Worm (Caenorhabditis elegans): ENCODE data around the gene oac-1.
A peak's percentile ranks its signal among the peaks of the same experiment; 100 is the strongest.

DNA sequence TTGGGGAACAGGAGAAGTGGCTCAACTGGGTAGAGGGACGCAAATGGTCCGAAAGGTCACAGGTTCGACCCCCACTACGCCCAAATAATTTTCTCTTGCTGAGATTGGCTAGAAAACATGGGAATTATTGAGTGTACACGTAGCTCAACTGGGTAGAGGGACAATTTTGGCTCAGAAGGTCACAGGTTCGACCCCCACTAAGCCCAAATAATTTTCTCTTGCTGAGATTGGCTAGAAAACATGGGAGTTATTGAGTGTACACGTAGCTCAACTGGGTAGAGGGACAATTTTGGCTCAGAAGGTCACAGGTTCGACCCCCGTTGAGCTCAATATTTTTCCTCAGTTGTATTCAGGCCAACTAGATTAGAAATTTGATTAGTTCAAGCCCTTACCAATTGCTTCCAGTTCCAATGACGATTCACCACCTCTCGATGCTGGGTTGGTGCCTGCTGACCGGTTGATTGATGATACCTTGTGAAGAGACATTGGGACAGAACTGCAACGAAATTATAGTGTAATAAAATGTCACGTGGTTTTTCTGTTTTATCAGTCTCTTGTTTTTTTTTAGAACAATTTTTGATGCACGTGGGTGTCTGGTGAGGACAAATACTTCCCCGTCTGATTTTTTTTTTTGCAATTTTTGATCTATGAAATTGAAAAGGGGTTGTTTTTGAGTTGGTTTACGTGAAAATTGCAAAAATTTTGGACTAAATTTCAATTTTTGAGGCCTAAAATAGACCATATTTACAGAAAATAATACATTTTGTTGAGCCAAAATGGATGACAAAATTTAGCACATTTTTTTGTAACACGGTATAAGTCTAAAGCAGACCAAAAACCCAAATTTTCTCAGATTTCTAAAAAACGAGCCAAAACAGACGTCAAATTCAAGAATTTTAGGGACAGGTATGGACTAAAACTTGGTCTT lies 34.2 kb downstream of the oac-1 start:
- TF ChIP-seq zag-1 (tag; optimal IDR thresholded peaks at IDR 0.05), result no peak
- TF ChIP-seq unc-62 (GFP tag; optimal IDR thresholded peaks at IDR 0.05), result no peak
- TF ChIP-seq nfya-1 (tag; optimal IDR thresholded peaks at IDR 0.05; ENCODE audit: insufficient read depth), result peak; percentile 59
- no peak for TF ChIP-seq nhr-28 (tag; optimal IDR thresholded peaks at IDR 0.05)
- no peak for TF ChIP-seq egl-5 (tag; optimal IDR thresholded peaks at IDR 0.05)
- no peak for TF ChIP-seq nhr-76 (tag; optimal IDR thresholded peaks at IDR 0.05)
- no peak for TF ChIP-seq jun-1 (tag; optimal IDR thresholded peaks at IDR 0.05)
- no peak for TF ChIP-seq nhr-12 (tag; optimal IDR thresholded peaks at IDR 0.05)
- no peak for TF ChIP-seq mdl-1 (tag; optimal IDR thresholded peaks at IDR 0.05)
- TF ChIP-seq unc-39 (tag; optimal IDR thresholded peaks at IDR 0.05), result no peak
- TF ChIP-seq nhr-77 (tag; optimal IDR thresholded peaks at IDR 0.05), result no peak
